Fruit fly (Drosophila melanogaster): Measurements from ENCODE around the gene AP-1sigma.

AP-1sigma gene

DNA sequence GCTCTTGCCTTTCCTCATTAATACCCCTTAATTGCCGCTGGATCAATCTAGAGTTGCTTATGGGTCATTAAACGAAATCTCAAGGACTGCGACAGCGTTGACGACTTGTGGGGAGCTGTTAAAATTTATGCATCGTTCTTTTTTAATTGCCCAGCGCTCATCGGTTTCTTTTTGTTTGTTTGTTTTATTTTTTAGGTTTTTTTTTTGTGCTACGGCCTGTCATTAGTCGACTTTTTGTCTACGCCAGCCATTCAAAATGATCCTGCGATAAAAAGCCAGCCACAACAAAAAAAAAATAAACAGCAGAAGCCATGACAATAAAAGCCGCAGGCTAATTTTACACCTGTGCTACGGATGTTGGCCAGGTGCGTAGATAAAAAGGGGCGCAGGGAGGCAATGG is 45.5 kb downstream of the AP-1sigma start (continued):
- TF ChIP-seq CG6854 (GFP tag; optimal IDR thresholded peaks at IDR 0.05) (no peak), Sox15 (GFP tag; optimal IDR thresholded peaks at IDR 0.05) (no peak), CG32006 (GFP tag; optimal IDR thresholded peaks at IDR 0.05) (no peak), Met (GFP tag; optimal IDR thresholded peaks at IDR 0.05) (no peak), spab (GFP tag; optimal IDR thresholded peaks at IDR 0.05) (peak; percentile 60), CG6808 (GFP tag; optimal IDR thresholded peaks at IDR 0.05) (peak; percentile 75), Sox102F (GFP tag; optimal IDR thresholded peaks at IDR 0.05) (no peak), Hr38 (GFP tag; optimal IDR thresholded peaks at IDR 0.05) (no peak), CG11902 (GFP tag; optimal IDR thresholded peaks at IDR 0.05) (no peak), CG16779 (tag; optimal IDR thresholded peaks at IDR 0.05) (no peak)

DNA sequence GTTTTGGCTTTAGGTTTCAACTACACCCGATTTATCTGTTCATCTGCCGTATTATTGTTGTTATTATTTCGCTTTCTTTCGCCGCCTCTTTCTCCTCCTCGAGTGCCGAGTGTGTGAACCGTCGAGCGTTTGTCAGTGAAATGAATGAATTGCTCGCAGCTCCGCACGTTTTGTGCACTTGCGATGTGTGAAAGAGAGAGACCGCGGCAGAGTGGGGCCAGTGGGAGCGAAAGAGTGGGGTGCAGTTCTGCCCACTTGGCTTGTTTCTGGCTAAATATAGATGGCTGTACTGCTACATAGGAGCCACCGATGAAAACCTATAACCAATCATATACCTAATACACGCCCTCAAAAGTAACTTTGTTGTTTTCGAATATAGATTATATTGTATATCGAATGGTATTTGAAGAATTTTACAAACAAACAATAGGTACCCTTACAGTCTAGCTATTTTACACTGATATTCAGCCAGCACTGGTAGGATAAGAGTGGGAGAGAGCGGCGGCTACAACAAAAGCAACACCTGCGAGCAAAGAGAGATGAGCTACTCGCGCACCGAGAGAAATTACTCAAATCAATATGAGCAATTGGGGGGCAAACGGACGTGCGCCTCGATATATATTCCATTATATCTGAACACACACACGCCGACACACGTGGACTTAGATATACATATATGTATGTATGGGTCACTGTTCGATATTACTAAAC is 48.2 kb downstream of the AP-1sigma start:
- TF ChIP-seq Lpt (GFP tag; optimal IDR thresholded peaks at IDR 0.05) (no peak), CG6854 (GFP tag; optimal IDR thresholded peaks at IDR 0.05) (peak; percentile 17), Hr39 (GFP tag; optimal IDR thresholded peaks at IDR 0.05) (no peak), CG9139 (GFP tag; optimal IDR thresholded peaks at IDR 0.05) (no peak), ss (GFP tag; optimal IDR thresholded peaks at IDR 0.05) (peak in 1 of 2 experiments; percentile 26), Smox (GFP tag; optimal IDR thresholded peaks at IDR 0.05) (peak; percentile 1), Met (GFP tag; optimal IDR thresholded peaks at IDR 0.05) (peak; percentile 56), Blimp-1 (GFP tag; optimal IDR thresholded peaks at IDR 0.05) (no peak), Eip93F (GFP tag; optimal IDR thresholded peaks at IDR 0.05) (no peak), CG34406 (GFP tag; optimal IDR thresholded peaks at IDR 0.05) (no peak), Eip75B (GFP tag; optimal IDR thresholded peaks at IDR 0.05) (peak; percentile 28), Ets21C (GFP tag; optimal IDR thresholded peaks at IDR 0.05) (peak; percentile 21), CG16779 (tag; optimal IDR thresholded peaks at IDR 0.05) (peak; percentile 22), CG10669 (GFP tag; optimal IDR thresholded peaks at IDR 0.05) (no peak), CG3919 (GFP tag; optimal IDR thresholded peaks at IDR 0.05) (peak; percentile 10), vri (GFP tag; optimal IDR thresholded peaks at IDR 0.05) (peak; percentile 9), CG10631 (GFP tag; optimal IDR thresholded peaks at IDR 0.05) (no peak), achi (GFP tag; optimal IDR thresholded peaks at IDR 0.05) (no peak), CG7368 (GFP tag; optimal IDR thresholded peaks at IDR 0.05) (no peak), Eip78C (GFP tag) (peak; percentile 84), spab (GFP tag; optimal IDR thresholded peaks at IDR 0.05) (no peak), net (GFP tag; optimal IDR thresholded peaks at IDR 0.05) (peak; percentile 24), CG6808 (GFP tag; optimal IDR thresholded peaks at IDR 0.05) (peak; percentile 14), Sox102F (GFP tag; optimal IDR thresholded peaks at IDR 0.05) (no peak), cyc (GFP tag; optimal IDR thresholded peaks at IDR 0.05) (no peak), Sox15 (GFP tag; optimal IDR thresholded peaks at IDR 0.05) (no peak), CG6276 (GFP tag; optimal IDR thresholded peaks at IDR 0.05) (peak; percentile 41), esn (GFP tag; optimal IDR thresholded peaks at IDR 0.05) (peak; percentile 32), Gug (GFP tag; IDR thresholded peaks at IDR 0.05) (peak; percentile 46), fd85E (GFP tag; optimal IDR thresholded peaks at IDR 0.05) (no peak), svp (GFP tag) (peak; percentile 80), CG4318 (GFP tag; optimal IDR thresholded peaks at IDR 0.05) (no peak), CG8632 (GFP tag; optimal IDR thresholded peaks at IDR 0.05) (no peak), Sox14 (GFP tag; optimal IDR thresholded peaks at IDR 0.05) (peak; percentile 54), lz (GFP tag; optimal IDR thresholded peaks at IDR 0.05) (peak; percentile 22), CG3032 (tag; optimal IDR thresholded peaks at IDR 0.05) (no peak), Hr4 (GFP tag; optimal IDR thresholded peaks at IDR 0.05) (peak; percentile 25), CG6163 (GFP tag; IDR thresholded peaks at IDR 0.05) (peak; percentile 41; the same call in 1 of the 3 replicates), CG1621 (tag; optimal IDR thresholded peaks at IDR 0.05) (no peak), eg (GFP tag; IDR thresholded peaks at IDR 0.05) (peak; percentile 54), OdsH (GFP tag; optimal IDR thresholded peaks at IDR 0.05) (peak; percentile 47), CG6792 (GFP tag; optimal IDR thresholded peaks at IDR 0.05) (peak; percentile 8), CG31627 (GFP tag; optimal IDR thresholded peaks at IDR 0.05) (peak; percentile 20), CG32006 (GFP tag; optimal IDR thresholded peaks at IDR 0.05) (peak; percentile 47), dac (GFP tag; optimal IDR thresholded peaks at IDR 0.05) (peak; percentile 14), CG8119 (GFP tag; IDR thresholded peaks at IDR 0.05) (peak; percentile 55)

Data from whole organism, prepupa.